Fruit fly (Drosophila melanogaster) whole organism: ENCODE measurements around the gene CG14459.

Experiments
- CG8478 ChIP-seq: fragments of >200 bp; optimal IDR thresholded peaks from 2 replicates; lab custom pipeline; 2018; ENCODE audit warnings: inconsistent platforms
- Dll ChIP-seq: fragments of >200 bp; optimal IDR thresholded peaks from 2 replicates; lab custom pipeline; 2017
- pan ChIP-seq: fragments of >200 bp; optimal IDR thresholded peaks from 2 replicates; lab custom pipeline; 2017

DNA sequence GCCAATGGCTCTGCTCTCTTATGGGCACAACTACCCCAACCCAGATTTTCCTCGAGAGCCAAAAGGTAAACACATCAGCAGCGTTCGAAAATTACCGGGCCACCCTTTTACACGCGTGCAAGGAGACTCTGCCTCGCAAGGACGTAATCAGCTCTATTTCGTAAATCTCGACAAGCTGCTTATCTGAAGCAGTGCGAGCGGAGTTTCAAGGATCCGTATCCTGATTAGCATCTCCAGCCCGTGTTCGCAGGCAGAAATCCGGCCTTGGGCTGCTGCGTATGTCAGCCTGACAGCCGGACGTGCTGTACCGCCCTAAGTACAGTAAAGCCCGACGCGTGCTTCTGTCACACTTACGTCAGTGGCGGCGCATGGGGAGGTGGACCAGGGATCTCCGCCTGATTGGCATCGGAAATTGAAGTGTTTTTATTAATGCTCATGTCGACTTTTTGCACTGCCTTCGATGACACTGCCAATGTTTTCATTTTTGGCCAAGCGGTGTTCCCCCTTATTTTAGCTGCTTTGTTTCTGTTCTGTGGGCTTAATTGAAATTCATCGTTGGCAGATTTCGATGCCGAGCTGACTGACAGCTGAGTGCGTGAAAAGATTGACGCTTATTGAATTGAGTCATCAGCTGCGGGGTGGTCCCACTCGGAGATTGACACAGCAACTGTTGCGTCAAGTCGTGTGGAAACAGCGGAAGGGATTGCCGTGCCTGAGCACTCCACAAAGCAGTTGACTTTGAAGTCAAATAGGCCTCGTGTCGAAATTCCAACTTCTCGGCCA is 31.9 kb downstream of the CG14459 start, which contains the start of gene ND-B14.5AL:
- no peak for TF ChIP-seq Dll (lab: Kevin White, UChicago)
- no peak for TF ChIP-seq pan
- TF ChIP-seq CG8478 (lab: Kevin White, UChicago) = no peak
